Fruit fly (Drosophila melanogaster) whole organism, embryonic: Measurements from ENCODE around the gene CCDC53.

ENCODE experiments used
- ATbp ChIP-seq: fragments of 200-800 bp; sonication (Bioruptor generic); optimal IDR thresholded peaks from 2 replicates; lab custom pipeline; 2017; ENCODE audit warnings: missing biosample characterization, mild to moderate bottlenecking, missing genetic modification characterization, missing genetic modification reagents
- Asciz ChIP-seq: fragments of 200-800 bp; sonication (Bioruptor generic); optimal IDR thresholded peaks from 2 replicates; lab custom pipeline; 2017; ENCODE audit warnings: missing biosample characterization, mild to moderate bottlenecking, missing genetic modification characterization, missing genetic modification reagents
- Atf3 ChIP-seq: fragments of 200-800 bp; sonication (Bioruptor generic); optimal IDR thresholded peaks from 3 replicates; lab custom pipeline; 2016; ENCODE audit warnings: missing biosample characterization, missing genetic modification characterization
- Bgb ChIP-seq: fragments of 200-800 bp; sonication (Bioruptor generic); IDR thresholded peaks from 2 replicates; pipeline ENCODE4 v1.3.6; 2022; ENCODE audit warnings: missing biosample characterization, missing genetic modification characterization; ENCODE audit not compliant: partially characterized antibody
- CG12236 ChIP-seq: fragments of 200-800 bp; sonication (Bioruptor generic); optimal IDR thresholded peaks from 2 replicates; lab custom pipeline; 2016; ENCODE audit warnings: missing biosample characterization, missing genetic modification characterization
- CG17829 ChIP-seq: fragments of 200-800 bp; optimal IDR thresholded peaks from 2 replicates; lab custom pipeline; 2019; ENCODE audit warnings: missing biosample characterization, mild to moderate bottlenecking, missing genetic modification characterization, moderate library complexity
- CG2129 ChIP-seq: fragments of 200-800 bp; sonication (Bioruptor generic); IDR thresholded peaks from 2 replicates; pipeline ENCODE4 v1.3.6; 2022; ENCODE audit warnings: missing biosample characterization, missing genetic modification characterization; ENCODE audit not compliant: partially characterized antibody
- CG2202 ChIP-seq: fragments of 200-800 bp; sonication (Bioruptor generic); optimal IDR thresholded peaks from 2 replicates; lab custom pipeline; 2018; ENCODE audit warnings: missing biosample characterization, mild to moderate bottlenecking, missing genetic modification characterization
- CG31388 ChIP-seq: fragments of 200-800 bp; sonication (Bioruptor generic); optimal IDR thresholded peaks from 2 replicates; lab custom pipeline; 2016; ENCODE audit warnings: missing biosample characterization, missing genetic modification characterization
- CG31441 ChIP-seq: fragments of 200-800 bp; sonication (Bioruptor generic); IDR thresholded peaks from 2 replicates; pipeline ENCODE4 v1.3.6; 2022; ENCODE audit warnings: missing biosample characterization, missing genetic modification characterization
- CG32532 ChIP-seq: fragments of 200-800 bp; sonication (Bioruptor generic); IDR thresholded peaks from 2 replicates; pipeline ENCODE4 v1.3.6; 2022; ENCODE audit warnings: missing biosample characterization, missing genetic modification characterization
- CG33557 ChIP-seq: fragments of 200-800 bp; sonication (Bioruptor generic); optimal IDR thresholded peaks from 2 replicates; lab custom pipeline; 2019; ENCODE audit warnings: missing biosample characterization, mild to moderate bottlenecking, missing genetic modification characterization, moderate library complexity
- CG42726 ChIP-seq: fragments of 200-800 bp; sonication (Bioruptor generic); IDR thresholded peaks from 2 replicates; pipeline ENCODE4 v1.3.6; 2022; ENCODE audit warnings: missing biosample characterization, missing genetic modification characterization; ENCODE audit not compliant: partially characterized antibody
- CG4617 ChIP-seq: fragments of 200-800 bp; sonication (Bioruptor generic); optimal IDR thresholded peaks from 3 replicates; lab custom pipeline; 2016; ENCODE audit warnings: missing biosample characterization, missing genetic modification characterization, borderline replicate concordance
- CG4707 ChIP-seq: fragments of 200-800 bp; sonication (Bioruptor generic); optimal IDR thresholded peaks from 2 replicates; lab custom pipeline; 2018; ENCODE audit warnings: missing biosample characterization, mild to moderate bottlenecking, missing genetic modification characterization, moderate library complexity
- CG7786 ChIP-seq: fragments of 200-800 bp; sonication (Bioruptor generic); optimal IDR thresholded peaks from 2 replicates; lab custom pipeline; 2016; ENCODE audit warnings: missing biosample characterization, missing genetic modification characterization
- Camta ChIP-seq: fragments of 200-800 bp; sonication (Bioruptor generic); optimal IDR thresholded peaks from 2 replicates; lab custom pipeline; 2016; ENCODE audit warnings: missing biosample characterization, missing genetic modification characterization
- Fer2 ChIP-seq: fragments of 200-800 bp; sonication (Bioruptor generic); optimal IDR thresholded peaks from 2 replicates; lab custom pipeline; 2018; ENCODE audit warnings: missing biosample characterization, mild to moderate bottlenecking, missing genetic modification characterization, moderate library complexity
- H2.0 ChIP-seq: fragments of 200-800 bp; sonication (Bioruptor generic); IDR thresholded peaks from 2 replicates; pipeline ENCODE4 v1.3.6; 2022; ENCODE audit warnings: missing biosample characterization, missing genetic modification characterization
- HmgD ChIP-seq: fragments of 200-800 bp; sonication (Bioruptor generic); optimal IDR thresholded peaks from 3 replicates; lab custom pipeline; 2016; ENCODE audit warnings: missing biosample characterization, missing genetic modification characterization
- Hr3 ChIP-seq: fragments of 200-800 bp; sonication (Bioruptor generic); optimal IDR thresholded peaks from 3 replicates; lab custom pipeline; 2016; ENCODE audit warnings: missing biosample characterization, missing genetic modification characterization
- Hr51 ChIP-seq, 2 experiments: fragments of 200-800 bp; sonication (Bioruptor generic); optimal IDR thresholded peaks; 2 replicates in 1 of 2; 3 replicates in 1 of 2; lab custom pipeline; 2016 to 2018; ENCODE audit warnings: missing biosample characterization in 2 of 2, missing genetic modification characterization in 2 of 2, mild to moderate bottlenecking in 1 of 2, moderate library complexity in 1 of 2
- Jarid2 ChIP-seq: fragments of 200-800 bp; sonication (Bioruptor generic); optimal IDR thresholded peaks from 3 replicates; lab custom pipeline; 2017; ENCODE audit warnings: mild to moderate bottlenecking, missing biosample characterization, missing genetic modification reagents, missing genetic modification characterization
- Oli ChIP-seq: fragments of 200-800 bp; sonication (Bioruptor generic); optimal IDR thresholded peaks from 2 replicates; lab custom pipeline; 2018; ENCODE audit warnings: missing biosample characterization, mild to moderate bottlenecking, missing genetic modification characterization, moderate library complexity
- Opbp ChIP-seq: fragments of 200-800 bp; sonication (Bioruptor generic); IDR thresholded peaks from 3 replicates; pipeline ENCODE4 v1.3.6; 2022; ENCODE audit warnings: missing biosample characterization, missing genetic modification characterization; ENCODE audit not compliant: partially characterized antibody
- PHDP ChIP-seq: fragments of 200-800 bp; sonication (Bioruptor generic); optimal IDR thresholded peaks from 3 replicates; lab custom pipeline; 2018; ENCODE audit warnings: missing biosample characterization, mild to moderate bottlenecking, missing genetic modification characterization, moderate library complexity
- Pdp1 ChIP-seq, 2 experiments: fragments of 200-800 bp; sonication (Bioruptor generic); optimal IDR thresholded peaks; 3 replicates each; lab custom pipeline; 2016; ENCODE audit warnings: missing biosample characterization in 2 of 2, missing genetic modification characterization in 2 of 2, mild to moderate bottlenecking in 1 of 2, moderate library complexity in 1 of 2
- Sox100B ChIP-seq: fragments of 200-800 bp; sonication (Bioruptor generic); optimal IDR thresholded peaks from 3 replicates; lab custom pipeline; 2018; ENCODE audit warnings: missing biosample characterization, mild to moderate bottlenecking, missing genetic modification characterization
- Sry-δ ChIP-seq: fragments of 200-800 bp; sonication (Bioruptor generic); optimal IDR thresholded peaks from 2 replicates; lab custom pipeline; 2016; ENCODE audit warnings: missing biosample characterization, missing genetic modification characterization
- Ssrp ChIP-seq: fragments of 200-800 bp; sonication (Bioruptor generic); optimal IDR thresholded peaks from 2 replicates; lab custom pipeline; 2018; ENCODE audit warnings: missing biosample characterization, mild to moderate bottlenecking, missing genetic modification characterization, moderate library complexity
- Vsx1 ChIP-seq: fragments of 200-800 bp; sonication (Bioruptor generic); optimal IDR thresholded peaks from 2 replicates; lab custom pipeline; 2017; ENCODE audit warnings: missing biosample characterization, mild to moderate bottlenecking, missing genetic modification characterization, missing genetic modification reagents
- bcd ChIP-seq: fragments of 200-800 bp; sonication (Bioruptor generic); optimal IDR thresholded peaks from 2 replicates; lab custom pipeline; 2017; ENCODE audit warnings: missing biosample characterization, mild to moderate bottlenecking, missing genetic modification characterization
- bowl ChIP-seq: fragments of 200-800 bp; sonication (Bioruptor generic); IDR thresholded peaks from 2 replicates; pipeline ENCODE4 v1.3.6; 2022; ENCODE audit warnings: missing biosample characterization, missing genetic modification characterization
- cad ChIP-seq: fragments of >200 bp; optimal IDR thresholded peaks from 2 replicates; lab custom pipeline; 2017; ENCODE audit warnings: missing biosample characterization, missing genetic modification characterization
- chif ChIP-seq, 2 experiments: fragments of 200-800 bp; sonication (Bioruptor generic); optimal IDR thresholded peaks; 3 replicates each; lab custom pipeline; 2016; ENCODE audit warnings: missing biosample characterization in 2 of 2, missing genetic modification characterization in 2 of 2
- crc ChIP-seq: fragments of 200-800 bp; sonication (Bioruptor generic); optimal IDR thresholded peaks from 2 replicates; lab custom pipeline; 2016; ENCODE audit warnings: missing biosample characterization, missing genetic modification characterization
- exex ChIP-seq: fragments of 200-800 bp; sonication (Bioruptor generic); optimal IDR thresholded peaks from 4 replicates; lab custom pipeline; 2018; ENCODE audit warnings: missing biosample characterization, mild to moderate bottlenecking, missing genetic modification characterization, moderate library complexity
- ham ChIP-seq: fragments of 200-800 bp; sonication (Bioruptor generic); IDR thresholded peaks from 2 replicates; pipeline ENCODE4 v1.3.6; 2022; ENCODE audit warnings: missing biosample characterization, missing genetic modification characterization
- her ChIP-seq: fragments of 200-800 bp; sonication (Bioruptor generic); optimal IDR thresholded peaks from 2 replicates; lab custom pipeline; 2016; ENCODE audit warnings: missing biosample characterization, missing genetic modification characterization
- ken ChIP-seq: fragments of 200-800 bp; sonication (Bioruptor generic); IDR thresholded peaks from 3 replicates; pipeline ENCODE4 v1.3.6; 2022; ENCODE audit warnings: missing biosample characterization, missing genetic modification characterization
- pan ChIP-seq, 4 experiments: fragments of >200 bp in 3 of 4; fragments of 200-800 bp in 1 of 4; sonication (Bioruptor generic) in 1 of 4; optimal IDR thresholded peaks in 3 of 4; IDR thresholded peaks in 1 of 4; 2 replicates each; pipeline versions ENCODE4 v1.3.6 to Lab custom; 2017 to 2022; ENCODE audit warnings: missing biosample characterization in 2 of 4, missing genetic modification characterization in 2 of 4, mixed read lengths in 1 of 4
- prd ChIP-seq, 3 experiments: fragments of >200 bp in 2 of 3; fragments of 200-800 bp in 1 of 3; sonication (Bioruptor generic) in 1 of 3; optimal IDR thresholded peaks in 2 of 3; IDR thresholded peaks in 1 of 3; 2 replicates in 2 of 3; 3 replicates in 1 of 3; pipeline versions ENCODE4 v1.3.6 to Lab custom; 2017 to 2022; ENCODE audit warnings: missing biosample characterization in 1 of 3, missing genetic modification characterization in 1 of 3
- salm ChIP-seq: fragments of 200-800 bp; sonication (Bioruptor generic); optimal IDR thresholded peaks from 2 replicates; lab custom pipeline; 2018; ENCODE audit warnings: missing biosample characterization, mild to moderate bottlenecking, missing genetic modification characterization
- sens ChIP-seq: fragments of 200-800 bp; sonication (Bioruptor generic); peaks from one replicate; lab custom pipeline; 2016; ENCODE audit warnings: missing biosample characterization, missing genetic modification characterization
- ssp ChIP-seq: fragments of 200-800 bp; sonication (Bioruptor generic); IDR thresholded peaks from 2 replicates; pipeline ENCODE4 v1.3.6; 2022; ENCODE audit warnings: missing biosample characterization, missing genetic modification characterization
- tll ChIP-seq, 2 experiments: fragments of 200-800 bp in 1 of 2; fragments of >200 bp in 1 of 2; sonication (Bioruptor generic) in 1 of 2; optimal IDR thresholded peaks; 2 replicates each; lab custom pipeline; 2017 to 2019; ENCODE audit warnings: missing biosample characterization in 2 of 2, missing genetic modification characterization in 2 of 2, mild to moderate bottlenecking in 1 of 2, moderate library complexity in 1 of 2
- trem ChIP-seq: fragments of 200-800 bp; optimal IDR thresholded peaks from 3 replicates; lab custom pipeline; 2019; ENCODE audit warnings: missing biosample characterization, mild to moderate bottlenecking, missing genetic modification characterization, moderate library complexity
- vvl ChIP-seq: fragments of 200-800 bp; sonication (Bioruptor generic); IDR thresholded peaks from 2 replicates; pipeline ENCODE4 v1.3.6; 2022; ENCODE audit warnings: missing biosample characterization, missing genetic modification characterization

The CCDC53 gene

dm6 chr2L:8086736-8087467, 46.0 kb downstream of the CCDC53 start (continued):
- no peak for TF ChIP-seq Sox100B (GFP tag; lab: Kevin White, UChicago)
- TF ChIP-seq chif (GFP tag; optimal IDR thresholded peaks at IDR 0.05; lab: Kevin White, UChicago): no peak
- TF ChIP-seq CG17829: no peak
- no peak for TF ChIP-seq CG2129 (GFP tag; lab: Robert Waterston, UW)
- TF ChIP-seq Ssrp (tag; lab: Kevin White, UChicago): peak; percentile 15
- no peak for TF ChIP-seq CG33557
- no peak for TF ChIP-seq crc
- no peak for TF ChIP-seq pan (optimal IDR thresholded peaks at IDR 0.05; lab: Kevin White, UChicago)
- no peak for TF ChIP-seq pan (GFP tag; optimal IDR thresholded peaks at IDR 0.05 in 1 of 2, IDR thresholded peaks at IDR 0.05 in 1 of 2)
- TF ChIP-seq CG4707: no peak
- TF ChIP-seq tll (GFP tag; optimal IDR thresholded peaks at IDR 0.05; lab: Kevin White, UChicago): no peak
- no peak for TF ChIP-seq CG31441 (GFP tag; lab: Robert Waterston, UW)
- TF ChIP-seq Hr51 (GFP tag; optimal IDR thresholded peaks at IDR 0.05; lab: Kevin White, UChicago): no peak
- no peak for TF ChIP-seq CG2202 (tag; lab: Kevin White, UChicago)
- no peak for TF ChIP-seq Opbp
- TF ChIP-seq Atf3 (GFP tag; lab: Kevin White, UChicago): no peak
- TF ChIP-seq ATbp (GFP tag; lab: Kevin White, UChicago): no peak
- TF ChIP-seq bcd (GFP tag; lab: Kevin White, UChicago): no peak
- TF ChIP-seq CG31388 (GFP tag; lab: Kevin White, UChicago): no peak
- no peak for TF ChIP-seq Camta (GFP tag; lab: Kevin White, UChicago)
- no peak for TF ChIP-seq CG4617 (GFP tag; lab: Kevin White, UChicago)
- TF ChIP-seq H2.0: no peak
- no peak for TF ChIP-seq cad (GFP tag; lab: Kevin White, UChicago)
- no peak for TF ChIP-seq her (GFP tag; lab: Kevin White, UChicago)
- no peak for TF ChIP-seq HmgD
- TF ChIP-seq Hr3 (GFP tag; lab: Kevin White, UChicago): no peak
- no peak for TF ChIP-seq trem
- TF ChIP-seq Bgb (GFP tag; lab: Robert Waterston, UW): no peak; the same call in 1 of the 2 replicates
- TF ChIP-seq Vsx1 (GFP tag; lab: Kevin White, UChicago): no peak
- no peak for TF ChIP-seq Sry-δ (GFP tag; lab: Kevin White, UChicago)
- TF ChIP-seq ssp: no peak
- TF ChIP-seq salm: no peak
- no peak for TF ChIP-seq CG7786
- TF ChIP-seq bowl (GFP tag; lab: Robert Waterston, UW): no peak
- TF ChIP-seq Asciz (GFP tag; lab: Kevin White, UChicago): no peak
- TF ChIP-seq exex (tag; lab: Kevin White, UChicago): peak; percentile 38
- 0 out of 2 replicates have a peak, but pooled peaks have one; percentile 10 for TF ChIP-seq ham (GFP tag; lab: Robert Waterston, UW)
- no peak for TF ChIP-seq CG12236
- peak in 1 of 2 experiments; percentile 92 for TF ChIP-seq Pdp1 (GFP tag; optimal IDR thresholded peaks at IDR 0.05; lab: Kevin White, UChicago)
- no peak for TF ChIP-seq vvl (GFP tag; lab: Robert Waterston, UW)
- no peak for TF ChIP-seq PHDP (tag; lab: Kevin White, UChicago)
- no peak for TF ChIP-seq Jarid2
- peak; percentile 38 for TF ChIP-seq Oli (tag; lab: Kevin White, UChicago)
- TF ChIP-seq prd (optimal IDR thresholded peaks at IDR 0.05; lab: Kevin White, UChicago): no peak
- TF ChIP-seq prd (GFP tag; IDR thresholded peaks at IDR 0.05; lab: Robert Waterston, UW): no peak
- no peak for TF ChIP-seq CG42726 (GFP tag; lab: Robert Waterston, UW)
- TF ChIP-seq sens: peak; percentile 85
- no peak for TF ChIP-seq CG32532 (GFP tag; lab: Robert Waterston, UW)
- TF ChIP-seq Fer2 (tag; lab: Kevin White, UChicago): no peak
- no peak for TF ChIP-seq ken
